Worm (Caenorhabditis elegans) whole organism, L1 larva: ENCODE data around the gene C50H2.4.
A peak's percentile ranks its signal among the peaks of the same experiment; 100 is the strongest.

Experiments
- C16A3.4 ChIP-seq: fragments of 150-350 bp; optimal IDR thresholded peaks from 2 replicates; lab custom pipeline; 2014; ENCODE audit warnings: missing biosample characterization, missing genetic modification characterization
- Y116A8C.19 ChIP-seq: sonication (generic microtip); optimal IDR thresholded peaks from 2 replicates; lab custom pipeline; 2016; ENCODE audit warnings: missing compliant biosample characterization, missing genetic modification characterization, borderline replicate concordance
- alr-1 ChIP-seq: fragments of 200-800 bp; sonication (Bioruptor generic); optimal IDR thresholded peaks from 2 replicates; lab custom pipeline; 2018; ENCODE audit warnings: borderline replicate concordance, mild to moderate bottlenecking, missing genetic modification characterization, missing compliant biosample characterization
- aly-2 ChIP-seq: fragments of 150-350 bp; optimal IDR thresholded peaks from 2 replicates; lab custom pipeline; 2014; ENCODE audit warnings: missing biosample characterization, missing genetic modification characterization
- ama-1 ChIP-seq: fragments of 150-350 bp; optimal IDR thresholded peaks from 2 replicates; lab custom pipeline; 2014
- ceh-63 ChIP-seq: fragments of 200-800 bp; sonication (Bioruptor generic); optimal IDR thresholded peaks from 2 replicates; lab custom pipeline; 2018; ENCODE audit warnings: mild to moderate bottlenecking, missing genetic modification characterization, missing compliant biosample characterization
- ceh-82 ChIP-seq, 3 experiments: fragments of 150-350 bp in 1 of 3; sonication (generic microtip) in 2 of 3; optimal IDR thresholded peaks; 2 replicates each; lab custom pipeline; 2014 to 2017; ENCODE audit warnings: missing biosample characterization in 3 of 3, missing genetic modification characterization in 3 of 3
- dpl-1 ChIP-seq, 3 experiments: fragments of 150-350 bp in 2 of 3; sonication (generic microtip) in 1 of 3; optimal IDR thresholded peaks; 2 replicates each; lab custom pipeline; 2014 to 2017; ENCODE audit warnings: missing biosample characterization in 3 of 3, missing genetic modification characterization in 3 of 3, missing genetic modification reagents in 3 of 3
- dsc-1 ChIP-seq: sonication (generic microtip); optimal IDR thresholded peaks from 2 replicates; lab custom pipeline; 2016; ENCODE audit warnings: mild to moderate bottlenecking, missing genetic modification characterization, missing compliant biosample characterization
- efl-1 ChIP-seq, 4 experiments: fragments of 150-350 bp; optimal IDR thresholded peaks in 3 of 4; peaks in 1 of 4; 1 replicate in 1 of 4; 2 replicates in 3 of 4; lab custom pipeline; 2014; ENCODE audit warnings: missing biosample characterization in 2 of 4, missing genetic modification characterization in 2 of 4, missing genetic modification reagents in 2 of 4
- elt-2 ChIP-seq: sonication (generic microtip); optimal IDR thresholded peaks from 2 replicates; lab custom pipeline; 2016; ENCODE audit warnings: missing genetic modification characterization, mild to moderate bottlenecking, inconsistent platforms, missing compliant biosample characterization, missing genetic modification reagents
- fkh-10 ChIP-seq: sonication (generic microtip); optimal IDR thresholded peaks from 2 replicates; lab custom pipeline; 2017; ENCODE audit warnings: missing biosample characterization, missing genetic modification reagents, missing genetic modification characterization
- hlh-17 ChIP-seq: fragments of 200-800 bp; sonication (Bioruptor generic); optimal IDR thresholded peaks from 2 replicates; lab custom pipeline; 2018; ENCODE audit warnings: missing genetic modification characterization, mild to moderate bottlenecking, missing compliant biosample characterization, moderate library complexity, borderline replicate concordance
- hpl-2 ChIP-seq: fragments of 150-350 bp; optimal IDR thresholded peaks from 2 replicates; lab custom pipeline; 2014; ENCODE audit warnings: missing biosample characterization, missing genetic modification reagents, missing genetic modification characterization
- isw-1 ChIP-seq: fragments of 200-800 bp; sonication (Bioruptor generic); IDR thresholded peaks from 2 replicates; pipeline ENCODE4 v1.3.6; 2022; ENCODE audit warnings: missing genetic modification characterization, missing compliant biosample characterization
- jun-1 ChIP-seq: fragments of 150-350 bp; optimal IDR thresholded peaks from 2 replicates; lab custom pipeline; 2014; ENCODE audit warnings: missing biosample characterization, missing genetic modification reagents, missing genetic modification characterization
- lin-13 ChIP-seq: fragments of 150-350 bp; optimal IDR thresholded peaks from 2 replicates; lab custom pipeline; 2014; ENCODE audit warnings: missing biosample characterization, missing genetic modification reagents, missing genetic modification characterization
- lin-14 ChIP-seq: fragments of 200-800 bp; sonication (Bioruptor generic); optimal IDR thresholded peaks from 2 replicates; lab custom pipeline; 2018; ENCODE audit warnings: mild to moderate bottlenecking, missing genetic modification characterization, moderate library complexity, missing compliant biosample characterization
- lin-15B ChIP-seq: fragments of 150-350 bp; sonication (generic microtip); optimal IDR thresholded peaks from 3 replicates; lab custom pipeline; 2014; ENCODE audit warnings: missing biosample characterization, missing genetic modification characterization
- lin-35 ChIP-seq, 2 experiments: fragments of 150-350 bp; optimal IDR thresholded peaks; 2 replicates each; lab custom pipeline; 2014; ENCODE audit warnings: missing biosample characterization in 2 of 2, missing genetic modification characterization in 2 of 2, missing genetic modification reagents in 2 of 2
- lsy-2 ChIP-seq, 2 experiments: fragments of 150-350 bp; optimal IDR thresholded peaks; 2 replicates each; lab custom pipeline; 2014; ENCODE audit warnings: missing biosample characterization in 2 of 2, missing genetic modification characterization in 2 of 2
- mef-2 ChIP-seq: fragments of 150-350 bp; optimal IDR thresholded peaks from 2 replicates; lab custom pipeline; 2014; ENCODE audit warnings: missing biosample characterization, missing genetic modification characterization
- nhr-12 ChIP-seq: sonication (generic microtip); optimal IDR thresholded peaks from 2 replicates; lab custom pipeline; 2017; ENCODE audit warnings: missing biosample characterization, missing genetic modification characterization
- nhr-19 ChIP-seq: fragments of 200-800 bp; sonication (Bioruptor generic); conservative IDR thresholded peaks from 2 replicates; pipeline ENCODE4 v1.3.6; 2022; ENCODE audit warnings: missing genetic modification characterization, missing compliant biosample characterization
- nhr-237 ChIP-seq: fragments of 150-350 bp; optimal IDR thresholded peaks from 2 replicates; lab custom pipeline; 2014; ENCODE audit warnings: missing biosample characterization, missing genetic modification characterization
- nhr-28 ChIP-seq: fragments of 150-350 bp; optimal IDR thresholded peaks from 2 replicates; lab custom pipeline; 2014; ENCODE audit warnings: missing biosample characterization, missing genetic modification characterization
- nhr-47 ChIP-seq: sonication (generic microtip); optimal IDR thresholded peaks from 2 replicates; lab custom pipeline; 2016; ENCODE audit warnings: mild to moderate bottlenecking, missing genetic modification characterization, moderate library complexity, missing compliant biosample characterization
- nhr-77 ChIP-seq: fragments of 150-350 bp; optimal IDR thresholded peaks from 2 replicates; lab custom pipeline; 2014; ENCODE audit warnings: missing biosample characterization, missing genetic modification characterization
- nhr-84 ChIP-seq: sonication (generic microtip); optimal IDR thresholded peaks from 2 replicates; lab custom pipeline; 2017; ENCODE audit warnings: missing biosample characterization, missing genetic modification characterization
- nhr-85 ChIP-seq: sonication (generic microtip); peaks from one replicate; lab custom pipeline; 2016; ENCODE audit warnings: missing genetic modification characterization, inconsistent platforms, missing compliant biosample characterization
- nhr-90 ChIP-seq: sonication (generic microtip); optimal IDR thresholded peaks from 2 replicates; lab custom pipeline; 2016; ENCODE audit warnings: mild to moderate bottlenecking, missing genetic modification characterization, missing compliant biosample characterization; ENCODE audit not compliant: poor library complexity
- pax-3 ChIP-seq: fragments of 200-800 bp; sonication (Bioruptor generic); optimal IDR thresholded peaks from 2 replicates; lab custom pipeline; 2018; ENCODE audit warnings: mild to moderate bottlenecking, missing genetic modification characterization, moderate library complexity, missing compliant biosample characterization
- pqm-1 ChIP-seq: sonication (generic microtip); optimal IDR thresholded peaks from 3 replicates; lab custom pipeline; 2017; ENCODE audit warnings: missing biosample characterization, missing genetic modification characterization
- rnt-1 ChIP-seq: sonication (generic microtip); optimal IDR thresholded peaks from 2 replicates; lab custom pipeline; 2016; ENCODE audit warnings: mild to moderate bottlenecking, missing genetic modification characterization, moderate library complexity, missing compliant biosample characterization
- skn-1 ChIP-seq: fragments of 150-350 bp; optimal IDR thresholded peaks from 2 replicates; lab custom pipeline; 2014; ENCODE audit warnings: missing biosample characterization, missing genetic modification characterization
- snpc-4 ChIP-seq: fragments of 150-350 bp; optimal IDR thresholded peaks from 2 replicates; lab custom pipeline; 2014; ENCODE audit warnings: missing biosample characterization, missing genetic modification characterization
- snu-23 ChIP-seq: sonication (generic microtip); optimal IDR thresholded peaks from 2 replicates; lab custom pipeline; 2016; ENCODE audit warnings: missing genetic modification characterization, missing compliant biosample characterization
- swsn-7 ChIP-seq: sonication (generic microtip); optimal IDR thresholded peaks from 2 replicates; lab custom pipeline; 2016; ENCODE audit warnings: missing genetic modification characterization, missing compliant biosample characterization
- tlp-1 ChIP-seq: fragments of 150-350 bp; optimal IDR thresholded peaks from 2 replicates; lab custom pipeline; 2014; ENCODE audit warnings: missing biosample characterization, missing genetic modification characterization
- unc-130 ChIP-seq: fragments of 150-350 bp; optimal IDR thresholded peaks from 2 replicates; lab custom pipeline; 2017; ENCODE audit warnings: missing biosample characterization, missing genetic modification characterization, inconsistent platforms
- unc-30 ChIP-seq: sonication (generic microtip); optimal IDR thresholded peaks from 2 replicates; lab custom pipeline; 2017; ENCODE audit warnings: missing biosample characterization, missing genetic modification characterization
- unc-62 ChIP-seq: fragments of 150-350 bp; optimal IDR thresholded peaks from 2 replicates; lab custom pipeline; 2014; ENCODE audit warnings: missing biosample characterization, missing genetic modification reagents, missing genetic modification characterization
- unc-98 ChIP-seq: fragments of 200-800 bp; sonication (Bioruptor generic); IDR thresholded peaks from 2 replicates; pipeline ENCODE4 v1.3.6; 2022; ENCODE audit warnings: missing genetic modification characterization, missing compliant biosample characterization
- xbp-1 ChIP-seq: sonication (generic microtip); optimal IDR thresholded peaks from 2 replicates; lab custom pipeline; 2016; ENCODE audit warnings: missing genetic modification characterization, missing compliant biosample characterization
- ztf-11 ChIP-seq, 2 experiments: sonication (generic microtip); optimal IDR thresholded peaks; 2 replicates each; lab custom pipeline; 2016 to 2017; ENCODE audit warnings: missing genetic modification characterization in 2 of 2, missing biosample characterization in 1 of 2, missing compliant biosample characterization in 1 of 2

The C50H2.4 gene

ce11 chrV:9926240-9926639 lies 9.5 kb downstream of the C50H2.4 start, which contains the start of gene C50H2.13:
C50H2.13 (plus strand) TSS chrV:9926540.
- TF ChIP-seq pqm-1 (tag; lab: Kevin White, UChicago) (no peak), hpl-2 (GFP tag; lab: Kevin White, UChicago) (no peak), nhr-90 (no peak), lsy-2 (tag; optimal IDR thresholded peaks at IDR 0.05; lab: Kevin White, UChicago) (no peak), rnt-1 (tag; lab: Kevin White, UChicago) (no peak), nhr-237 (no peak), dpl-1 (GFP tag; optimal IDR thresholded peaks at IDR 0.05; lab: Kevin White, UChicago) (no peak), dsc-1 (tag; lab: Kevin White, UChicago) (no peak)

DNA sequence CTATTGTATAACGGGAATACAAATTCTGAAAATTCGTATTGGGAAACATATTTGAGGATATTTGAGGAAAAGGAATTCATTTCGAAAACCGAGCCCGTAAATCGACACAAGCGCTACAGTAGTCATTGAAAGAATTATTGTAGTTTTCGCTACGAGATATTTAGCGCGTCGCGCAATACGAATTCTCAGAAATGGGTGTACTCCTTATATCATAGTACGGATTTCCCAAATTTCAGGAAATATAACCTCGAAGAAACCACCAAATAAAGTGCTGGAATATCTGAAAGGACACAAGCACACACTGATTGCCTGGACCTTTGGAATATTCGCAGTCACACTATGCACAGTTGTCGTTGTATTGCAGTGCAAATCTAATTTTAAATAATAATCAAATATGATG lies 10.6 kb downstream of the C50H2.4 start:
- TF ChIP-seq lin-14 (GFP tag; lab: Kevin White, UChicago) = no peak
- no peak for TF ChIP-seq alr-1 (tag; lab: Kevin White, UChicago)
- no peak for TF ChIP-seq hlh-17
- TF ChIP-seq snpc-4 = no peak
- TF ChIP-seq efl-1 (optimal IDR thresholded peaks at IDR 0.05; lab: Kevin White, UChicago) = no peak
- TF ChIP-seq efl-1 (GFP tag; optimal IDR thresholded peaks at IDR 0.05 in 1 of 2; lab: Kevin White, UChicago) = peak in 1 of 2 experiments; percentile 34
- TF ChIP-seq, all 84 proteins: peak for 1

ce11 chrV:9927954-9928353 lies 11.2 kb downstream of the C50H2.4 start:
- TF ChIP-seq lin-35 (GFP tag; optimal IDR thresholded peaks at IDR 0.05; lab: Kevin White, UChicago) (peak in 1 of 2 experiments; percentile 28), swsn-7 (no peak), mef-2 (tag; lab: Kevin White, UChicago) (no peak), ceh-63 (GFP tag; lab: Kevin White, UChicago) (no peak), elt-2 (tag; lab: Kevin White, UChicago) (peak; percentile 73)

DNA sequence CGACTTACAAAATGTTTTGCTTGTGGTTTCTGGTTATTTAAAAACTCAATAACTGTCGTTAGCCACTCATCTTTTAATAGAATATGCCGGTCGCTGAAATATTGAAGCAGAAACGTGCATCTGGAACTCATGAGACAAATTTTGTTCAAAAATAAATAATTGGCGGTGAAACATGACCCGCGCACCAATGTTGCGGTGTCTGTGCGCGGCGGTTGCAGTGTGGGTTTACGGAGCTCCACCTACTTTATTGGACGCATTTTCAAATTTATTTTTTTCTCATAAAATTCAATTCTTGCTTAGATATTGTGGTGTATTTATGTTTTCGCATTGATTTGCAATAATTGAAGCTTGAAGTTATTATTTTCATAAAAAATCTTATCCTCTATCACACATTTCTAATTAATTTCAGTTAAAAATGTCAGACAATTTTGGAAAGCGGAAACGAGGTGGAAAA lies 13.9 kb downstream of the C50H2.4 start, which contains the start of the genes rmh-2 and suds-3:
Gene rmh-2 (minus strand): TSS at position 164 of the 454 bp plus-strand sequence.
Gene suds-3 (plus strand): TSS at position 404 of the 454 bp plus-strand sequence.
- TF ChIP-seq dpl-1 (GFP tag; optimal IDR thresholded peaks at IDR 0.05; lab: Kevin White, UChicago) (peak; percentile 72 to 87 (median 82)), fkh-10 (no peak), pqm-1 (tag; lab: Kevin White, UChicago) (no peak), snu-23 (GFP tag; lab: Kevin White, UChicago) (no peak), jun-1 (tag; lab: Kevin White, UChicago) (no peak), nhr-85 (tag; lab: Kevin White, UChicago) (no peak), nhr-47 (tag; lab: Kevin White, UChicago) (no peak), nhr-19 (GFP tag; lab: Robert Waterston, UW) (no peak), elt-2 (tag; lab: Kevin White, UChicago) (no peak), C16A3.4 (tag; lab: Kevin White, UChicago) (peak; percentile 53), swsn-7 (peak; percentile 20), nhr-84 (no peak), lin-14 (GFP tag; lab: Kevin White, UChicago) (no peak), Y116A8C.19 (tag; lab: Kevin White, UChicago) (no peak), dsc-1 (tag; lab: Kevin White, UChicago) (peak; percentile 11), mef-2 (tag; lab: Kevin White, UChicago) (no peak), efl-1 (optimal IDR thresholded peaks at IDR 0.05; lab: Kevin White, UChicago) (peak; percentile 60 to 85), efl-1 (GFP tag; optimal IDR thresholded peaks at IDR 0.05 in 1 of 2; lab: Kevin White, UChicago) (peak; percentile 78 to 98), unc-30 (tag; lab: Kevin White, UChicago) (no peak), nhr-77 (no peak), nhr-12 (tag; lab: Kevin White, UChicago) (no peak), hpl-2 (GFP tag; lab: Kevin White, UChicago) (no peak), lin-13 (GFP tag; lab: Kevin White, UChicago) (no peak), tlp-1 (tag; lab: Kevin White, UChicago) (no peak), nhr-28 (tag; lab: Kevin White, UChicago) (no peak), lin-15B (tag; lab: Kevin White, UChicago) (peak; percentile 39), unc-62 (no peak), aly-2 (tag; lab: Kevin White, UChicago) (no peak), xbp-1 (tag; lab: Kevin White, UChicago) (peak; percentile 26), alr-1 (tag; lab: Kevin White, UChicago) (no peak), skn-1 (tag; lab: Kevin White, UChicago) (no peak), ceh-82 (tag; optimal IDR thresholded peaks at IDR 0.05; lab: Kevin White, UChicago) (peak in 1 of 3 experiments; percentile 9), isw-1 (no peak), ztf-11 (tag; optimal IDR thresholded peaks at IDR 0.05; lab: Kevin White, UChicago) (no peak), lsy-2 (tag; optimal IDR thresholded peaks at IDR 0.05; lab: Kevin White, UChicago) (peak in 1 of 2 experiments; percentile 69), pax-3 (tag; lab: Kevin White, UChicago) (no peak), unc-98 (GFP tag; lab: Robert Waterston, UW) (no peak), rnt-1 (tag; lab: Kevin White, UChicago) (peak; percentile 69), unc-130 (tag; lab: Kevin White, UChicago) (peak; percentile 9), ama-1 (lab: Kevin White, UChicago) (no peak)
